Fruit fly (Drosophila melanogaster): Measurements from ENCODE around the gene CG2150.

Gene CG2150

DNA sequence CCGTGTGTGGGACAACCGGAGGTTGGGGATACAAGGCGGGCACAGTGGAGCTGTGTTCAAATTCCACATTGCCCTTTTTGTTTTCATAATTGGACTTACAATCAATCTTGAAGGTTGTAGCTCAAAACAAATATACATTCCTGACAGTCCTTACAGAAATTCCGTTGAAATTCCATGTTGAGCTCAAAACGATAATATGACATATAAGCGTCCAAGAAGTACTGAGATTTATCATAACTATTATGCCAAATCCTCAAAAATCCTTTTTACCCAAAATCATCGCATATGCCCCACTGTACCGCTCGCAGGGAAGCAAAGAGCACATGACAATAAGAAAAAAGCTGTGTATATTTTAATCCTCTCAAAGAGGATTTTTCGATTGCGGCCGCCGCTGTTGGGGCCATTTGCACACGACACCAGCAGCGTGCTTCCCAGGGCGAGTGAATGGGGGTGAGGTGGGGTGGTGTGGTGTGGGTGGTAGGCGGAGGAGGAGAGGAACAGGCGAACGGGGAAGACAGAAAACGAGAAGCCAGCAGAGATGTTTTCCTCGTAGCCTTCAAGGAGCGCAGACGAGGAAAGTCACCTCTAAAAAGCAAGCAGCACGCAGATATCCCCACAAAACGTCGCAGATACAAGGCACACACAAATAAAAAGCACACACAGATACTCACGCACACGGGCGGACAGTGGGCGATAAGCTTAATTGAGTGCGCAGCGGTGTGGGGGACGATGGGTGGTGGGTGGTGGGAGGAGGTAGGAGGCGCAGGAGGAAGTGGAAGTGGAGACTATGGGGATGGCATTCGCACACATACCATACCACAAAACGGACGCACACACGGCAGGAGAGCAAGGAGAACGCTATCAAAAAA is 47.0 kb downstream of the CG2150 start (continued):
- TF ChIP-seq CG10654 (GFP tag; optimal IDR thresholded peaks at IDR 0.05) (peak; percentile 52), CG4424 (GFP tag; optimal IDR thresholded peaks at IDR 0.05) (peak; percentile 34), schlank (tag; optimal IDR thresholded peaks at IDR 0.05) (peak; percentile 52), ssp (GFP tag; IDR thresholded peaks at IDR 0.05) (no peak), CG12219 (GFP tag; optimal IDR thresholded peaks at IDR 0.05) (peak; percentile 50), Dip2 (GFP tag; IDR thresholded peaks at IDR 0.05) (no peak), CG7963 (GFP tag; IDR thresholded peaks at IDR 0.05; ENCODE audit: partially characterized antibody) (no peak), CG15601 (tag; optimal IDR thresholded peaks at IDR 0.05) (peak; percentile 2), Myb (GFP tag; optimal IDR thresholded peaks at IDR 0.05) (peak; percentile 44), Side (GFP tag; optimal IDR thresholded peaks at IDR 0.05) (peak; percentile 38), usp (GFP tag; optimal IDR thresholded peaks at IDR 0.05) (no peak), CG3281 (GFP tag; optimal IDR thresholded peaks at IDR 0.05) (peak; percentile 70), kay (GFP tag; optimal IDR thresholded peaks at IDR 0.05) (peak; percentile 47), ato (GFP tag; IDR thresholded peaks at IDR 0.05; ENCODE audit: partially characterized antibody) (no peak), CG10543 (GFP tag; optimal IDR thresholded peaks at IDR 0.05) (peak; percentile 26), ind (GFP tag; optimal IDR thresholded peaks at IDR 0.05) (peak; percentile 53), inv (GFP tag; IDR thresholded peaks at IDR 0.05; ENCODE audit: partially characterized antibody) (no peak), ab (GFP tag; optimal IDR thresholded peaks at IDR 0.05) (no peak), CG7987 (GFP tag; optimal IDR thresholded peaks at IDR 0.05) (no peak), so (GFP tag; IDR thresholded peaks at IDR 0.05) (0 out of 3 replicates have a peak, but pooled peaks have one; percentile 19), CG14050 (GFP tag; IDR thresholded peaks at IDR 0.05) (peak; percentile 52; the same call in 1 of the 3 replicates), CG17612 (GFP tag; IDR thresholded peaks at IDR 0.05) (peak; percentile 32; the same call in 1 of the 2 replicates), jumu (GFP tag; optimal IDR thresholded peaks at IDR 0.05) (peak; percentile 40), Ets97D (GFP tag; optimal IDR thresholded peaks at IDR 0.05) (no peak), twi (tag; optimal IDR thresholded peaks at IDR 0.05) (no peak), Ets65A (GFP tag) (peak; percentile 89), GATAe (GFP tag; conservative IDR thresholded peaks at IDR 0.05) (no peak), Elba2 (GFP tag; optimal IDR thresholded peaks at IDR 0.05) (no peak), Awh (GFP tag; IDR thresholded peaks at IDR 0.05) (no peak), CG11093 (GFP tag; IDR thresholded peaks at IDR 0.05) (no peak; the same call in 2 of the 3 replicates), Dad (GFP tag; optimal IDR thresholded peaks at IDR 0.05) (peak; percentile 39), tna (GFP tag; IDR thresholded peaks at IDR 0.05; ENCODE audit: partially characterized antibody) (no peak), gem (tag; optimal IDR thresholded peaks at IDR 0.05) (peak; percentile 74), CG14710 (tag; optimal IDR thresholded peaks at IDR 0.05) (peak; percentile 19), peb (GFP tag; IDR thresholded peaks at IDR 0.05) (no peak), tll (GFP tag; optimal IDR thresholded peaks at IDR 0.05) (no peak), caup (GFP tag; optimal IDR thresholded peaks at IDR 0.05; ENCODE audit: severe bottlenecking) (peak; percentile 38), cad (GFP tag; optimal IDR thresholded peaks at IDR 0.05) (no peak), CG11085 (GFP tag; IDR thresholded peaks at IDR 0.05) (no peak), CG18476 (GFP tag; optimal IDR thresholded peaks at IDR 0.05) (no peak), CG16815 (GFP tag; optimal IDR thresholded peaks at IDR 0.05) (peak; percentile 26), CG3995 (GFP tag; optimal IDR thresholded peaks at IDR 0.05) (no peak), CG15269 (tag; optimal IDR thresholded peaks at IDR 0.05) (peak; percentile 71), pb (GFP tag; optimal IDR thresholded peaks at IDR 0.05) (peak; percentile 52), sens-2 (GFP tag; IDR thresholded peaks at IDR 0.05) (no peak), onecut (GFP tag; IDR thresholded peaks at IDR 0.05) (peak; percentile 43; the same call in 1 of the 2 replicates), CG18262 (tag; optimal IDR thresholded peaks at IDR 0.05) (peak; percentile 58), sd (tag; optimal IDR thresholded peaks at IDR 0.05) (peak; percentile 30), CG1792 (GFP tag; optimal IDR thresholded peaks at IDR 0.05) (peak; percentile 57)

Measured in whole organism, embryonic.